Worm (Caenorhabditis elegans) whole organism, L4 larva: Measurements from ENCODE around the gene nhr-70.
A peak's percentile ranks its signal among the peaks of the same experiment; 100 is the strongest.

Source experiments
- D1046.2 ChIP-seq: fragments of 200-800 bp; sonication (Bioruptor generic); IDR thresholded peaks from 2 replicates; pipeline ENCODE4 v1.3.6; 2022; ENCODE audit warnings: missing genetic modification characterization, missing compliant biosample characterization
- F10B5.3 ChIP-seq: sonication (generic microtip); optimal IDR thresholded peaks from 2 replicates; lab custom pipeline; 2016; ENCODE audit warnings: mild to moderate bottlenecking, missing genetic modification characterization, missing compliant biosample characterization
- F37D6.2 ChIP-seq: sonication (generic microtip); optimal IDR thresholded peaks from 2 replicates; lab custom pipeline; 2016; ENCODE audit warnings: mild to moderate bottlenecking, missing genetic modification characterization, missing compliant biosample characterization
- F44E2.7 ChIP-seq: fragments of 200-800 bp; sonication (Bioruptor generic); IDR thresholded peaks from 2 replicates; pipeline ENCODE4 v2.1.2; 2022; ENCODE audit warnings: missing genetic modification characterization, missing compliant biosample characterization
- T20F7.1 ChIP-seq: fragments of 200-800 bp; sonication (Bioruptor generic); optimal IDR thresholded peaks from 2 replicates; lab custom pipeline; 2018; ENCODE audit warnings: mild to moderate bottlenecking, missing genetic modification characterization, missing compliant biosample characterization
- Y48G9A.11 ChIP-seq: fragments of 200-800 bp; sonication (Bioruptor generic); IDR thresholded peaks from 2 replicates; pipeline ENCODE4 v1.3.6; 2022; ENCODE audit warnings: missing genetic modification reagents, missing genetic modification characterization, missing compliant biosample characterization
- Y5F2A.4 ChIP-seq: fragments of 200-800 bp; sonication (Bioruptor generic); optimal IDR thresholded peaks from 2 replicates; lab custom pipeline; 2018; ENCODE audit warnings: mild to moderate bottlenecking, missing genetic modification characterization, missing compliant biosample characterization
- Y75B8A.6 ChIP-seq: fragments of 200-800 bp; sonication (Bioruptor generic); IDR thresholded peaks from 2 replicates; pipeline ENCODE4 v1.3.6; 2022; ENCODE audit warnings: missing genetic modification reagents, missing genetic modification characterization, missing compliant biosample characterization
- aha-1 ChIP-seq: fragments of 150-350 bp; peaks from one replicate; lab custom pipeline; 2014; ENCODE audit warnings: missing biosample characterization, missing genetic modification characterization
- ama-1 ChIP-seq: fragments of 150-350 bp; optimal IDR thresholded peaks from 2 replicates; lab custom pipeline; 2014; ENCODE audit warnings: inconsistent platforms, mixed read lengths
- ceh-20 ChIP-seq: fragments of 200-800 bp; sonication (Bioruptor generic); IDR thresholded peaks from 2 replicates; pipeline ENCODE4 v1.3.6; 2022; ENCODE audit warnings: missing genetic modification reagents, missing genetic modification characterization, missing compliant biosample characterization
- ceh-28 ChIP-seq: fragments of 150-350 bp; optimal IDR thresholded peaks from 2 replicates; lab custom pipeline; 2014; ENCODE audit warnings: missing biosample characterization, missing genetic modification reagents, missing genetic modification characterization
- ceh-62 ChIP-seq: sonication (generic microtip); optimal IDR thresholded peaks from 2 replicates; lab custom pipeline; 2017; ENCODE audit warnings: missing biosample characterization, missing genetic modification characterization
- ceh-82 ChIP-seq: sonication (generic microtip); optimal IDR thresholded peaks from 2 replicates; lab custom pipeline; 2017; ENCODE audit warnings: missing biosample characterization, missing genetic modification characterization
- ces-1 ChIP-seq: fragments of 150-350 bp; sonication (generic microtip); optimal IDR thresholded peaks from 4 replicates; lab custom pipeline; 2014; ENCODE audit warnings: missing biosample characterization, missing genetic modification reagents, missing genetic modification characterization
- cey-2 ChIP-seq: sonication (generic microtip); optimal IDR thresholded peaks from 3 replicates; lab custom pipeline; 2017; ENCODE audit warnings: missing genetic modification characterization, mild to moderate bottlenecking, missing compliant biosample characterization, antibody characterized with exemption, borderline replicate concordance; ENCODE audit not compliant: insufficient read depth
- daf-12 ChIP-seq: fragments of 150-350 bp; optimal IDR thresholded peaks from 2 replicates; lab custom pipeline; 2014; ENCODE audit warnings: missing biosample characterization, missing genetic modification reagents, missing genetic modification characterization
- daf-19 ChIP-seq: fragments of 200-800 bp; sonication (Bioruptor generic); conservative IDR thresholded peaks from 2 replicates; pipeline ENCODE4 v1.3.6; 2022; ENCODE audit warnings: missing genetic modification characterization, missing compliant biosample characterization
- daf-8 ChIP-seq: fragments of 200-800 bp; sonication (Bioruptor generic); IDR thresholded peaks from 2 replicates; pipeline ENCODE4 v1.3.6; 2022; ENCODE audit warnings: missing genetic modification characterization, missing compliant biosample characterization
- dmd-6 ChIP-seq: fragments of 200-800 bp; sonication (Bioruptor generic); IDR thresholded peaks from 2 replicates; pipeline ENCODE4 v1.3.6; 2022; ENCODE audit warnings: missing genetic modification reagents, missing genetic modification characterization, missing compliant biosample characterization
- dmd-8 ChIP-seq: fragments of 200-800 bp; sonication (Bioruptor generic); IDR thresholded peaks from 2 replicates; pipeline ENCODE4 v1.3.6; 2022; ENCODE audit warnings: missing genetic modification characterization, missing compliant biosample characterization
- duxl-1 ChIP-seq: sonication (generic microtip); optimal IDR thresholded peaks from 2 replicates; lab custom pipeline; 2016; ENCODE audit warnings: mild to moderate bottlenecking, missing genetic modification characterization, moderate library complexity, missing compliant biosample characterization; ENCODE audit not compliant: poor library complexity
- dve-1 ChIP-seq: sonication (generic microtip); optimal IDR thresholded peaks from 2 replicates; lab custom pipeline; 2017; ENCODE audit warnings: antibody characterized with exemption, mild to moderate bottlenecking, missing genetic modification characterization, missing compliant biosample characterization; ENCODE audit not compliant: insufficient read depth
- egl-27 ChIP-seq: sonication (generic microtip); optimal IDR thresholded peaks from 3 replicates; lab custom pipeline; 2017; ENCODE audit warnings: missing biosample characterization, missing genetic modification reagents, missing genetic modification characterization
- fos-1 ChIP-seq: fragments of 150-350 bp; optimal IDR thresholded peaks from 2 replicates; lab custom pipeline; 2014; ENCODE audit warnings: missing biosample characterization, missing genetic modification characterization
- gei-8 ChIP-seq: fragments of 200-800 bp; sonication (Bioruptor generic); optimal IDR thresholded peaks from 2 replicates; lab custom pipeline; 2018; ENCODE audit warnings: mild to moderate bottlenecking, missing genetic modification characterization, missing compliant biosample characterization
- hif-1 ChIP-seq, 2 experiments: sonication (generic microtip); optimal IDR thresholded peaks; 2 replicates each; lab custom pipeline; 2016 to 2017; ENCODE audit warnings: missing compliant biosample characterization in 2 of 2, missing genetic modification characterization in 2 of 2, missing genetic modification reagents in 2 of 2, missing genotype in 2 of 2, mild to moderate bottlenecking in 1 of 2
- hlh-30 ChIP-seq: sonication (generic microtip); optimal IDR thresholded peaks from 2 replicates; lab custom pipeline; 2017; ENCODE audit warnings: antibody characterized with exemption, mild to moderate bottlenecking, missing genetic modification characterization, missing compliant biosample characterization; ENCODE audit not compliant: insufficient read depth
- hmg-1.1 ChIP-seq: fragments of 200-800 bp; sonication (Bioruptor generic); IDR thresholded peaks from 2 replicates; pipeline ENCODE4 v1.3.6; 2022; ENCODE audit warnings: missing genetic modification reagents, missing genetic modification characterization, missing compliant biosample characterization
- lim-7 ChIP-seq: fragments of 200-800 bp; sonication (Bioruptor generic); IDR thresholded peaks from 2 replicates; pipeline ENCODE4 v1.3.6; 2022; ENCODE audit warnings: missing genetic modification characterization, missing compliant biosample characterization
- lin-15B ChIP-seq: fragments of 150-350 bp; sonication (generic microtip); optimal IDR thresholded peaks from 3 replicates; lab custom pipeline; 2014; ENCODE audit warnings: missing biosample characterization, missing genetic modification characterization
- lin-39 ChIP-seq: fragments of 150-350 bp; optimal IDR thresholded peaks from 2 replicates; lab custom pipeline; 2014; ENCODE audit warnings: missing biosample characterization, missing genetic modification reagents, missing genetic modification characterization
- lir-3 ChIP-seq: sonication (generic microtip); optimal IDR thresholded peaks from 2 replicates; lab custom pipeline; 2016; ENCODE audit warnings: mild to moderate bottlenecking, missing genetic modification characterization, missing compliant biosample characterization
- madf-5 ChIP-seq, 2 experiments: fragments of 200-800 bp; sonication (Bioruptor generic); IDR thresholded peaks; 2 replicates each; pipeline ENCODE4 v1.3.6; 2022; ENCODE audit warnings: missing compliant biosample characterization in 2 of 2, missing genetic modification characterization in 2 of 2
- mep-1 ChIP-seq: fragments of 150-350 bp; sonication (generic microtip); optimal IDR thresholded peaks from 3 replicates; lab custom pipeline; 2014; ENCODE audit warnings: missing biosample characterization, missing genetic modification characterization
- mxl-2 ChIP-seq: fragments of 200-800 bp; sonication (Bioruptor generic); conservative IDR thresholded peaks from 2 replicates; pipeline ENCODE4 v1.3.6; 2022; ENCODE audit warnings: missing genetic modification reagents, missing genetic modification characterization, missing compliant biosample characterization
- nhr-10 ChIP-seq: fragments of 150-350 bp; optimal IDR thresholded peaks from 2 replicates; lab custom pipeline; 2014; ENCODE audit warnings: missing biosample characterization, missing genetic modification characterization
- nhr-111 ChIP-seq: fragments of 200-800 bp; sonication (Bioruptor generic); optimal IDR thresholded peaks from 2 replicates; lab custom pipeline; 2018; ENCODE audit warnings: mild to moderate bottlenecking, missing genetic modification characterization, missing compliant biosample characterization
- nhr-237 ChIP-seq: sonication (generic microtip); optimal IDR thresholded peaks from 2 replicates; lab custom pipeline; 2017; ENCODE audit warnings: missing biosample characterization, missing genetic modification characterization
- nhr-42 ChIP-seq: fragments of 200-800 bp; sonication (Bioruptor generic); IDR thresholded peaks from 2 replicates; pipeline ENCODE4 v1.3.6; 2022; ENCODE audit warnings: missing genetic modification characterization, missing compliant biosample characterization
- nhr-48 ChIP-seq: sonication (generic microtip); optimal IDR thresholded peaks from 2 replicates; lab custom pipeline; 2016; ENCODE audit warnings: mild to moderate bottlenecking, missing genetic modification characterization, missing compliant biosample characterization
- nhr-76 ChIP-seq: fragments of 150-350 bp; optimal IDR thresholded peaks from 2 replicates; lab custom pipeline; 2014; ENCODE audit warnings: missing biosample characterization, missing genetic modification characterization
- nhr-77 ChIP-seq: fragments of 150-350 bp; optimal IDR thresholded peaks from 2 replicates; lab custom pipeline; 2014; ENCODE audit warnings: missing biosample characterization, missing genetic modification characterization
- php-3 ChIP-seq: fragments of 200-800 bp; sonication (Bioruptor generic); IDR thresholded peaks from 2 replicates; pipeline ENCODE4 v1.3.6; 2022; ENCODE audit warnings: missing genetic modification reagents, missing genetic modification characterization, missing compliant biosample characterization
- pqm-1 ChIP-seq: sonication (generic microtip); optimal IDR thresholded peaks from 2 replicates; lab custom pipeline; 2017; ENCODE audit warnings: missing biosample characterization, missing genetic modification characterization
- spr-3 ChIP-seq: fragments of 200-800 bp; sonication (Bioruptor generic); optimal IDR thresholded peaks from 2 replicates; lab custom pipeline; 2018; ENCODE audit warnings: mild to moderate bottlenecking, missing genetic modification characterization, missing compliant biosample characterization
- tra-1 ChIP-seq: fragments of 200-800 bp; sonication (Bioruptor generic); IDR thresholded peaks from 2 replicates; pipeline ENCODE4 v1.3.6; 2022; ENCODE audit warnings: missing genetic modification reagents, missing genetic modification characterization, missing compliant biosample characterization
- unc-39 ChIP-seq: sonication (generic microtip); optimal IDR thresholded peaks from 2 replicates; lab custom pipeline; 2017; ENCODE audit warnings: missing biosample characterization, missing genetic modification characterization
- zag-1 ChIP-seq: fragments of 150-350 bp; optimal IDR thresholded peaks from 2 replicates; lab custom pipeline; 2014; ENCODE audit warnings: missing biosample characterization, missing genetic modification characterization
- zfp-2 ChIP-seq: sonication (generic microtip); optimal IDR thresholded peaks from 2 replicates; lab custom pipeline; 2016; ENCODE audit warnings: mild to moderate bottlenecking, missing genetic modification characterization, missing compliant biosample characterization
- zfp-3 ChIP-seq: fragments of 200-800 bp; sonication (Bioruptor generic); conservative IDR thresholded peaks from 2 replicates; pipeline ENCODE4 v1.3.6; 2022; ENCODE audit warnings: missing genetic modification reagents, missing genetic modification characterization, missing compliant biosample characterization
- zip-2 ChIP-seq: fragments of 150-350 bp; optimal IDR thresholded peaks from 2 replicates; lab custom pipeline; 2014; ENCODE audit warnings: missing biosample characterization, missing genetic modification characterization
- ztf-11 ChIP-seq: fragments of 150-350 bp; optimal IDR thresholded peaks from 2 replicates; lab custom pipeline; 2014; ENCODE audit warnings: missing biosample characterization, missing genetic modification characterization

nhr-70 gene

DNA sequence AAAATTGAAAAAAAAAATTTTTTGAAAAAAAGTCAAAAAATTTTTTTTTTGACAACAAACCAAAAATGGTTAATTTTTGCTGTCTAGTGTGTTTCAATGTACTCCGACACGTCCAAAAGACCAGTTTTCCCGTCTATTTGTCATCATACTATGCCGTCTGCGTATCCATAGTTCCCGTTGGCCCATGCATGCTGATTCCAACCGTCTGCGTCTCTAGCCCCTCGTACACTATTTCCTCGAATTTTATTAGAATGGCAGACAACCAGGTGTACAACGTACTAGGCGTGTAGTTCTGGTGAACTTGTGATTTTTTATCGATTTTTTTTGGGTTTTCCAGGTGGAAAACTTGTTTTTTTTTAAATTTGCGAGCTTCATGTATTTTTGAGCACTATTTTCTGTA, 1.9 kb upstream of the nhr-70 start (continued):
- TF ChIP-seq tra-1 (GFP tag; lab: Robert Waterston, UW) = no peak
- TF ChIP-seq ceh-62 = no peak
- no peak for TF ChIP-seq madf-5 (GFP tag; IDR thresholded peaks at IDR 0.05; lab: Robert Waterston, UW)
- TF ChIP-seq hlh-30 (tag; lab: Kevin White, UChicago) = peak; percentile 90
- TF ChIP-seq nhr-77 = peak; percentile 63
- TF ChIP-seq dmd-6 (GFP tag; lab: Robert Waterston, UW) = peak; percentile 75
- no peak for TF ChIP-seq gei-8
- TF ChIP-seq ama-1 (lab: Kevin White, UChicago) = no peak
- TF ChIP-seq php-3 = 0 out of 2 replicates have a peak, but pooled peaks have one; percentile 6
- no peak for TF ChIP-seq fos-1
- TF ChIP-seq ceh-82 (tag; lab: Kevin White, UChicago) = no peak
- no peak for TF ChIP-seq zfp-2
- TF ChIP-seq lir-3 = no peak
- peak; percentile 46 for TF ChIP-seq nhr-48 (tag; lab: Kevin White, UChicago)
- peak; percentile 81 for TF ChIP-seq dve-1 (tag; lab: Kevin White, UChicago)
- no peak for TF ChIP-seq ztf-11
- no peak for TF ChIP-seq egl-27 (tag; lab: Kevin White, UChicago)
- no peak for TF ChIP-seq Y75B8A.6
- TF ChIP-seq T20F7.1 (GFP tag; lab: Kevin White, UChicago) = no peak
- TF ChIP-seq Y48G9A.11 (GFP tag; lab: Robert Waterston, UW) = no peak
- TF ChIP-seq cey-2 (tag; lab: Kevin White, UChicago) = no peak
- no peak for TF ChIP-seq zip-2
- no peak for TF ChIP-seq D1046.2 (GFP tag; lab: Robert Waterston, UW)
- no peak for TF ChIP-seq unc-39 (tag; lab: Kevin White, UChicago)
- TF ChIP-seq nhr-237 (tag; lab: Kevin White, UChicago) = no peak
- TF ChIP-seq zag-1 (tag; lab: Kevin White, UChicago) = no peak
- peak; percentile 62 for TF ChIP-seq duxl-1
- TF ChIP-seq spr-3 (GFP tag; lab: Kevin White, UChicago) = no peak
- TF ChIP-seq mxl-2 (GFP tag; lab: Robert Waterston, UW) = no peak
- TF ChIP-seq aha-1 (tag; lab: Kevin White, UChicago) = no peak
- TF ChIP-seq daf-19 (GFP tag; lab: Robert Waterston, UW) = no peak
- peak; percentile 53; the same call in 1 of the 2 replicates for TF ChIP-seq ceh-20 (GFP tag; lab: Robert Waterston, UW)
- no peak for TF ChIP-seq nhr-42 (GFP tag; lab: Robert Waterston, UW)
- TF ChIP-seq F10B5.3 (tag; lab: Kevin White, UChicago) = no peak
- no peak for TF ChIP-seq nhr-111
- no peak for TF ChIP-seq lin-39 (tag; lab: Kevin White, UChicago)
- TF ChIP-seq zfp-3 = no peak
- TF ChIP-seq daf-12 (tag; lab: Kevin White, UChicago) = no peak
- no peak for TF ChIP-seq ces-1
- TF ChIP-seq F37D6.2 (tag; lab: Kevin White, UChicago) = no peak
- TF ChIP-seq hmg-1.1 (GFP tag; lab: Robert Waterston, UW) = peak; percentile 68; the same call in 1 of the 2 replicates
- no peak for TF ChIP-seq dmd-8
- TF ChIP-seq ceh-28 (tag; lab: Kevin White, UChicago) = peak; percentile 20
- no peak for TF ChIP-seq lin-15B (tag; lab: Kevin White, UChicago)
- no peak for TF ChIP-seq daf-8 (GFP tag; lab: Robert Waterston, UW)
- no peak for TF ChIP-seq lim-7
- TF ChIP-seq mep-1 (tag; lab: Kevin White, UChicago) = peak; percentile 72
- peak in 1 of 2 experiments; percentile 53 for TF ChIP-seq hif-1 (tag; optimal IDR thresholded peaks at IDR 0.05; lab: Kevin White, UChicago)
- TF ChIP-seq nhr-76 (tag; lab: Kevin White, UChicago) = no peak
- TF ChIP-seq pqm-1 (tag; lab: Kevin White, UChicago) = peak; percentile 43
- no peak for TF ChIP-seq nhr-10 (tag; lab: Kevin White, UChicago)
- no peak for TF ChIP-seq F44E2.7 (GFP tag; lab: Robert Waterston, UW)
- TF ChIP-seq Y5F2A.4 (GFP tag; lab: Kevin White, UChicago) = no peak
